Worm (Caenorhabditis elegans): ENCODE measurements around the gene F28C1.1.

- no peak for TF ChIP-seq tab-1 (GFP tag; IDR thresholded peaks at IDR 0.05)
- TF ChIP-seq ref-1 (GFP tag; conservative IDR thresholded peaks at IDR 0.05), result no peak
Observed at ce11 chrV:12433717-12434116, 16.9 kb upstream of the F28C1.1 start, which contains the start of gene srh-25.

Data from whole organism, midembryonic.